Worm (Caenorhabditis elegans): Measurements from ENCODE around the gene spp-5.

DNA sequence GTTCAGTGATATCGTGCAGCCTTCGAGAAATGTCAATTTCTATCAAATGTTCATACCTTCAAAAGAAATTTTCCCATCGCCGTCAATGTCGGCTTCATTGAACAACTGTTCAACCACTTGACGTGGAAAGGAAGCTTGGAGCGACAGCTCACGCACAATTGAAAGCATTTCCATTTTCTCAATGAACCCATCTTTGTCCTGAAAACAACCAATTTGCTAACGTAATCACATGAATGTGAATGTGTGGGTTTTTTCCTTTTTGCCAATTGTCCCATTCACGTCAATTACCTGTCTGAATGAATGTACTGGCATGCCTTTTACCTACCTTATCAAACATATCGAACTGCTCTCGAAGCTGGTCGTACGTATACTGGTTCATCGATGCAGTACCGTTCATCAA is 23.8 kb downstream of the spp-5 start:
- TF ChIP-seq nhr-77 (tag; optimal IDR thresholded peaks at IDR 0.05) (no peak), snpc-4 (tag; optimal IDR thresholded peaks at IDR 0.05) (no peak), nhr-11 (tag; optimal IDR thresholded peaks at IDR 0.05) (no peak), ztf-4 (tag; optimal IDR thresholded peaks at IDR 0.05) (no peak), snu-23 (GFP tag; optimal IDR thresholded peaks at IDR 0.05) (no peak), unc-62 (GFP tag; optimal IDR thresholded peaks at IDR 0.05) (no peak), F16B12.6 (tag; optimal IDR thresholded peaks at IDR 0.05) (no peak), lin-13 (GFP tag; optimal IDR thresholded peaks at IDR 0.05) (no peak), unc-30 (tag; optimal IDR thresholded peaks at IDR 0.05) (no peak)
